Worm (Caenorhabditis elegans): ENCODE results near the gene sri-37.

DNA sequence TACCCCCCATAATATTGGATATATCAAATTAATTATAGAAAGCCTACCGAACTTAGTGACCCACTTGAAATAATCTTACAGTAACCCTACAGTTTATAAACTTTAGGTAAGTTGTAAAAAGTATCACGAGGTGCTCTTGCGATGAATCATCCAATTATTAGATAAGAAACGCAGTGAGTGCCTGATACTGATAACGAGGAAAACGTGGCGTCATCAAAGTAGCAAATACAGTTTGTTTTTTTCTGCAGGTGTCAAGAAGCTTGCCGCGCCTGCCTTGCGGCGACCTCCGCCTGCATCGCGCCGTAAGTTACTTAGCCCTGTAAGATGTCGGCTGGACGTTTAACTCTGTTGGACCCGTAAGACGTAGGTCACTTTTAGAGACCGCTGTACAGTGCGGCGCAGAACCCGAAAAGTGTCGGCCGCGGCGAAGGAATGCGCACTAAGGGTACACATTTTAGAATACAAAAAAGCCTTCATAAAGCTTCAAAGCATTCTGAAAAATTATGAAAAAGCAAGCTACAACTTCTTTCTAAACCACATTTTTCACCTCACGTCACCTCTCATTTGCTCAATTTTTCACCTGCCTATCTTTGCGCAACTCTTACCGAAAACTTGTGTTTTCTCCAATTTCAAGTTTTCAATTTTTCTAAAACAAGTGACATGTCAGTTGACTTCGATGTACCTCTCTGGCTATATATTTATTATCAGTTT lies 19.0 kb upstream of the sri-37 start, which contains the start of gene sri-38:
- no peak for TF ChIP-seq aly-2 (tag; optimal IDR thresholded peaks at IDR 0.05)
- TF ChIP-seq mdl-1 (tag; optimal IDR thresholded peaks at IDR 0.05) = no peak
- no peak for TF ChIP-seq ZK546.5 (tag; optimal IDR thresholded peaks at IDR 0.05)
- no peak for TF ChIP-seq lin-11 (tag; optimal IDR thresholded peaks at IDR 0.05)

Measured in whole organism, L2 larva.